Worm (Caenorhabditis elegans): ENCODE measurements around the gene mrp-6.

ce11 chrX:4208495-4208894 is 21.9 kb upstream of the mrp-6 start:
- TF ChIP-seq fos-1 (tag; optimal IDR thresholded peaks at IDR 0.05): no peak
- no peak for TF ChIP-seq nhr-67 (tag; optimal IDR thresholded peaks at IDR 0.05)
- TF ChIP-seq pha-4 (tag; optimal IDR thresholded peaks at IDR 0.05): peak; percentile 45
- TF ChIP-seq ama-1 (optimal IDR thresholded peaks at IDR 0.05): no peak
- peak; percentile 60 for TF ChIP-seq pqm-1 (tag; optimal IDR thresholded peaks at IDR 0.05)
- TF ChIP-seq egl-27 (tag; optimal IDR thresholded peaks at IDR 0.05): no peak
- TF ChIP-seq lsy-12 (tag; optimal IDR thresholded peaks at IDR 0.05): no peak
- TF ChIP-seq mdl-1 (tag; optimal IDR thresholded peaks at IDR 0.05): no peak
- TF ChIP-seq aly-2 (tag; optimal IDR thresholded peaks at IDR 0.05): no peak
- TF ChIP-seq elt-3 (tag; optimal IDR thresholded peaks at IDR 0.05): peak in 1 of 3 experiments; percentile 86
- no peak for TF ChIP-seq nhr-76 (tag; optimal IDR thresholded peaks at IDR 0.05)
- TF ChIP-seq unc-62 (GFP tag; optimal IDR thresholded peaks at IDR 0.05): no peak

Measured in whole organism, L3 larva.